Fruit fly (Drosophila melanogaster): ENCODE results near the gene Atg8a.

Gene Atg8a

DNA sequence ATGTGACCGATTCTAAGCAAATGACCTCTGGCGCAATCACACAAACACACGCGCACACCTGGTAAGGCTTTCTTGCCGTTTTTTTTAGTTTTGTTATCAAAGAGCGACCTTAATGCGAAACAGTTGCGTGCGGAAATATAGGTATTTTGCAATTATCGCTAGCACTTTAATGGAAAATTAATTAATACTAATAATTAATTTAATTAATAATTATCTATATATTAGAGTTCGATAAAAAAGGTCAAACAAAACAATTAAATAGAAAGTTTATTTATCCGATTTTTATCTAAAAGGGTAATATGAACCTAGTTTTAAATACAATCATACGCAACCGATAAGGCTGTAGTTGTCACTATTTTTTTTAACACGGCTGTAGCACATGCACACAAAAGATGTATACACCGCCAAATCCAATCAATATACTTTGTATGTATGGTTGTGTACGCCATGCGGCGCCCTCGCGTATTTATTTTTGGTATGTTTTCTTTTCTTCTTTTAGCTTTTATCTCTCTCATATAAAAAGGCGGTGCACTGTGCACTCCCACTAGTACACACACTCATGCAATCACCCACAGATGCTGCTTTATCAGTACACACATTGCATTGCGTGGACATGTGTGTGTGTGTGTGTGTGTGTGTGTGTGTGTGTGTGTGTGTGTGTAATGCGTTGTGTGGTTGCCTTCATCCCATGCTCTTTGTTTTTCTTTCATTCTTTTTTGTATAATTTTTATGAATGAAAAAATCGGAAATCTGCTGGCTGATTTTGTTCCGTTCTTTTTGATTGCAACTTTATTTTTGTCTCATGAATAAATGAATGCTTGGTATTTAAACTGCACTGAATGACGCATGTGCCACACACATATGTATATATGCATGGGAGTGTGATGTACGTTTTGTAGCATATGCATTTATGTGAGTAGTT lies 34.6 kb upstream of the Atg8a start (continued):
- peak; percentile 57 for TF ChIP-seq CG12299 (tag; optimal IDR thresholded peaks at IDR 0.05)
- peak; percentile 25 for TF ChIP-seq CG6683 (GFP tag; optimal IDR thresholded peaks at IDR 0.05)
- TF ChIP-seq unpg (GFP tag; optimal IDR thresholded peaks at IDR 0.05) = peak; percentile 79
- TF ChIP-seq sim (GFP tag; IDR thresholded peaks at IDR 0.05) = no peak
- peak; percentile 83 for TF ChIP-seq phol (tag; optimal IDR thresholded peaks at IDR 0.05)
- no peak for TF ChIP-seq gsb (GFP tag; IDR thresholded peaks at IDR 0.05)
- no peak for TF ChIP-seq CG6854 (GFP tag; optimal IDR thresholded peaks at IDR 0.05)
- no peak for TF ChIP-seq peb (GFP tag; IDR thresholded peaks at IDR 0.05)
- no peak for TF ChIP-seq Bteb2 (GFP tag; optimal IDR thresholded peaks at IDR 0.05)
- TF ChIP-seq zfh1 (GFP tag; IDR thresholded peaks at IDR 0.05) = 0 out of 3 replicates have a peak, but pooled peaks have one; percentile 39
- TF ChIP-seq Deaf1 (tag; optimal IDR thresholded peaks at IDR 0.05) = peak; percentile 29
- TF ChIP-seq eve (GFP tag; optimal IDR thresholded peaks at IDR 0.05) = peak in 1 of 2 experiments; percentile 46
- TF ChIP-seq CG10462 (GFP tag; optimal IDR thresholded peaks at IDR 0.05) = peak; percentile 41
- peak; percentile 51 for TF ChIP-seq CG5180 (GFP tag; optimal IDR thresholded peaks at IDR 0.05)
- TF ChIP-seq ind (GFP tag; optimal IDR thresholded peaks at IDR 0.05) = peak; percentile 37
- TF ChIP-seq CG18619 (GFP tag; optimal IDR thresholded peaks at IDR 0.05) = peak; percentile 59
- no peak for TF ChIP-seq ken (GFP tag; IDR thresholded peaks at IDR 0.05)
- no peak for TF ChIP-seq D (optimal IDR thresholded peaks at IDR 0.05)
- TF ChIP-seq D (GFP tag; optimal IDR thresholded peaks at IDR 0.05) = peak; percentile 47
- TF ChIP-seq fd96Cb (tag; optimal IDR thresholded peaks at IDR 0.05) = peak; percentile 69
- peak; percentile 16 for TF ChIP-seq CG2202 (tag; optimal IDR thresholded peaks at IDR 0.05)
- no peak for TF ChIP-seq CG11504 (tag; optimal IDR thresholded peaks at IDR 0.05)
- peak; percentile 83 for TF ChIP-seq Sox102F (GFP tag; optimal IDR thresholded peaks at IDR 0.05)
- TF ChIP-seq Spps (tag; optimal IDR thresholded peaks at IDR 0.05) = peak; percentile 8
- peak; percentile 32 for TF ChIP-seq Xbp1 (GFP tag; optimal IDR thresholded peaks at IDR 0.05)
- TF ChIP-seq chif (GFP tag; optimal IDR thresholded peaks at IDR 0.05) = no peak
- peak; percentile 19 for TF ChIP-seq CG11723 (GFP tag; optimal IDR thresholded peaks at IDR 0.05)
- 0 out of 2 replicates have a peak, but pooled peaks have one; percentile 10 for TF ChIP-seq Ada2b (GFP tag; IDR thresholded peaks at IDR 0.05)
- TF ChIP-seq CG5245 (GFP tag; optimal IDR thresholded peaks at IDR 0.05) = peak; percentile 33
- TF ChIP-seq CG17186 (GFP tag; optimal IDR thresholded peaks at IDR 0.05) = no peak
- TF ChIP-seq dpn (GFP tag; optimal IDR thresholded peaks at IDR 0.05) = peak in 1 of 2 experiments; percentile 52
- peak; percentile 11 for TF ChIP-seq Fer2 (tag; optimal IDR thresholded peaks at IDR 0.05)
- 0 out of 3 replicates have a peak, but pooled peaks have one; percentile 4 for TF ChIP-seq ci (GFP tag; IDR thresholded peaks at IDR 0.05)
- peak; percentile 22; the same call in 1 of the 2 replicates for TF ChIP-seq Drgx (GFP tag; IDR thresholded peaks at IDR 0.05)
- peak; percentile 86 for TF ChIP-seq sens (GFP tag)
- TF ChIP-seq Ssrp (tag; optimal IDR thresholded peaks at IDR 0.05) = peak; percentile 82
- no peak for TF ChIP-seq CG4854 (GFP tag; optimal IDR thresholded peaks at IDR 0.05)
- TF ChIP-seq org-1 (GFP tag; optimal IDR thresholded peaks at IDR 0.05) = peak; percentile 47
- TF ChIP-seq crc (GFP tag; optimal IDR thresholded peaks at IDR 0.05) = no peak
- peak; percentile 15 for TF ChIP-seq B-H2 (GFP tag; optimal IDR thresholded peaks at IDR 0.05)
- no peak for TF ChIP-seq CG8478 (optimal IDR thresholded peaks at IDR 0.05)
- TF ChIP-seq CG14441 (GFP tag; IDR thresholded peaks at IDR 0.05) = peak; percentile 42; the same call in 1 of the 2 replicates
- TF ChIP-seq nmo (GFP tag; optimal IDR thresholded peaks at IDR 0.05) = peak; percentile 85
- TF ChIP-seq az2 (GFP tag; optimal IDR thresholded peaks at IDR 0.05) = peak; percentile 53
- TF ChIP-seq sens-2 (GFP tag; IDR thresholded peaks at IDR 0.05) = no peak
- peak; percentile 68 for TF ChIP-seq cwo (GFP tag; optimal IDR thresholded peaks at IDR 0.05)
- no peak for TF ChIP-seq chn (GFP tag; optimal IDR thresholded peaks at IDR 0.05)
- TF ChIP-seq dysf (GFP tag; IDR thresholded peaks at IDR 0.05) = peak; percentile 73; the same call in 2 of the 3 replicates
- TF ChIP-seq Oli (tag; optimal IDR thresholded peaks at IDR 0.05) = peak; percentile 72
